Fruit fly (Drosophila melanogaster) whole organism, embryonic: Measurements from ENCODE around the gene CG4025.
A peak's percentile ranks its signal among the peaks of the same experiment; 100 is the strongest.

Source experiments
- Adf1 ChIP-seq: fragments of 200-800 bp; sonication (Bioruptor generic); IDR thresholded peaks from 2 replicates; pipeline ENCODE4 v1.3.6; 2022; ENCODE audit warnings: missing biosample characterization, missing genetic modification characterization
- Atf-2 ChIP-seq: fragments of 200-800 bp; sonication (Bioruptor generic); optimal IDR thresholded peaks from 2 replicates; lab custom pipeline; 2016; ENCODE audit warnings: missing biosample characterization, missing genetic modification characterization
- Atf6 ChIP-seq: fragments of 200-800 bp; sonication (Bioruptor generic); IDR thresholded peaks from 2 replicates; pipeline ENCODE4 v1.3.6; 2022; ENCODE audit warnings: missing biosample characterization, missing genetic modification characterization
- CG10274 ChIP-seq: fragments of 200-800 bp; sonication (Bioruptor generic); optimal IDR thresholded peaks from 3 replicates; lab custom pipeline; 2017; ENCODE audit warnings: missing biosample characterization, mild to moderate bottlenecking, missing genetic modification characterization
- CG10321 ChIP-seq: fragments of 200-800 bp; sonication (Bioruptor generic); IDR thresholded peaks from 2 replicates; pipeline ENCODE4 v1.3.6; 2022; ENCODE audit warnings: missing biosample characterization, missing genetic modification characterization
- CG10366 ChIP-seq: fragments of 200-800 bp; sonication (Bioruptor generic); IDR thresholded peaks from 2 replicates; pipeline ENCODE4 v1.3.6; 2022; ENCODE audit warnings: missing biosample characterization, missing genetic modification characterization
- CG10462 ChIP-seq: fragments of 200-800 bp; sonication (Bioruptor generic); optimal IDR thresholded peaks from 2 replicates; lab custom pipeline; 2016; ENCODE audit warnings: missing biosample characterization, missing genetic modification characterization
- CG14710 ChIP-seq: fragments of 200-800 bp; sonication (Bioruptor generic); optimal IDR thresholded peaks from 3 replicates; lab custom pipeline; 2019; ENCODE audit warnings: missing biosample characterization, mild to moderate bottlenecking, missing genetic modification characterization, moderate library complexity
- CG1647 ChIP-seq: fragments of 200-800 bp; sonication (Bioruptor generic); optimal IDR thresholded peaks from 3 replicates; lab custom pipeline; 2016; ENCODE audit warnings: missing biosample characterization, missing genetic modification characterization
- CG16779 ChIP-seq: fragments of 200-800 bp; sonication (Bioruptor generic); IDR thresholded peaks from 2 replicates; pipeline ENCODE4 v1.3.6; 2022; ENCODE audit warnings: missing biosample characterization, missing genetic modification characterization
- CG17328 ChIP-seq: fragments of 200-800 bp; sonication (Bioruptor generic); IDR thresholded peaks from 2 replicates; pipeline ENCODE4 v1.3.6; 2022; ENCODE audit warnings: missing biosample characterization, missing genetic modification characterization
- CG17385 ChIP-seq: fragments of 200-800 bp; sonication (Bioruptor generic); optimal IDR thresholded peaks from 3 replicates; lab custom pipeline; 2018; ENCODE audit warnings: missing biosample characterization, mild to moderate bottlenecking, missing genetic modification characterization
- CG17802 ChIP-seq: fragments of 200-800 bp; sonication (Bioruptor generic); optimal IDR thresholded peaks from 2 replicates; lab custom pipeline; 2018; ENCODE audit warnings: missing biosample characterization, mild to moderate bottlenecking, missing genetic modification characterization, moderate library complexity
- CG18476 ChIP-seq: fragments of 200-800 bp; sonication (Bioruptor generic); optimal IDR thresholded peaks from 2 replicates; lab custom pipeline; 2016; ENCODE audit warnings: missing biosample characterization, mild to moderate bottlenecking, missing genetic modification characterization
- CG2129 ChIP-seq: fragments of 200-800 bp; sonication (Bioruptor generic); IDR thresholded peaks from 2 replicates; pipeline ENCODE4 v1.3.6; 2022; ENCODE audit warnings: missing biosample characterization, missing genetic modification characterization; ENCODE audit not compliant: partially characterized antibody
- CG3065 ChIP-seq: fragments of 200-800 bp; sonication (Bioruptor generic); optimal IDR thresholded peaks from 2 replicates; lab custom pipeline; 2016; ENCODE audit warnings: missing biosample characterization, missing genetic modification characterization
- CG31388 ChIP-seq: fragments of 200-800 bp; sonication (Bioruptor generic); optimal IDR thresholded peaks from 2 replicates; lab custom pipeline; 2016; ENCODE audit warnings: missing biosample characterization, missing genetic modification characterization
- CG3726 ChIP-seq: fragments of 200-800 bp; sonication (Bioruptor generic); IDR thresholded peaks from 3 replicates; pipeline ENCODE4, ENCODE4 v1.3.6; 2022; ENCODE audit warnings: missing biosample characterization, missing genetic modification characterization
- CG4424 ChIP-seq: fragments of 200-800 bp; sonication (Bioruptor generic); optimal IDR thresholded peaks from 3 replicates; lab custom pipeline; 2016; ENCODE audit warnings: missing biosample characterization, missing genetic modification characterization
- CG4730 ChIP-seq: fragments of 200-800 bp; sonication (Bioruptor generic); IDR thresholded peaks from 2 replicates; pipeline ENCODE4 v1.3.6; 2022; ENCODE audit warnings: missing biosample characterization, missing genetic modification characterization
- CG5180 ChIP-seq: fragments of 200-800 bp; sonication (Bioruptor generic); optimal IDR thresholded peaks from 3 replicates; lab custom pipeline; 2017; ENCODE audit warnings: missing biosample characterization, missing genetic modification characterization, mild to moderate bottlenecking, moderate library complexity, missing genetic modification reagents
- CG6272 ChIP-seq: fragments of 200-800 bp; sonication (Bioruptor generic); IDR thresholded peaks from 2 replicates; pipeline ENCODE4 v1.3.6; 2022; ENCODE audit warnings: missing biosample characterization, missing genetic modification characterization
- CG7963 ChIP-seq: fragments of 200-800 bp; sonication (Bioruptor generic); IDR thresholded peaks from 3 replicates; pipeline ENCODE4 v1.3.6; 2022; ENCODE audit warnings: missing biosample characterization, missing genetic modification characterization; ENCODE audit not compliant: partially characterized antibody
- CG8944 ChIP-seq: fragments of 200-800 bp; sonication (Bioruptor generic); optimal IDR thresholded peaks from 3 replicates; lab custom pipeline; 2016; ENCODE audit warnings: missing biosample characterization, missing genetic modification characterization
- CG9215 ChIP-seq: fragments of 200-800 bp; sonication (Bioruptor generic); IDR thresholded peaks from 2 replicates; pipeline ENCODE4 v1.3.6; 2022; ENCODE audit warnings: missing biosample characterization, missing genetic modification characterization
- CG9876 ChIP-seq: fragments of 200-800 bp; sonication (Bioruptor generic); optimal IDR thresholded peaks from 2 replicates; lab custom pipeline; 2016; ENCODE audit warnings: missing biosample characterization, missing genetic modification characterization
- Dll ChIP-seq: fragments of 200-800 bp; sonication (Bioruptor generic); IDR thresholded peaks from 4 replicates; pipeline ENCODE4 v1.3.6; 2022; ENCODE audit warnings: missing biosample characterization, missing genetic modification characterization; ENCODE audit not compliant: partially characterized antibody
- Fer3 ChIP-seq: fragments of 200-800 bp; sonication (Bioruptor generic); optimal IDR thresholded peaks from 2 replicates; lab custom pipeline; 2018; ENCODE audit warnings: missing biosample characterization, mild to moderate bottlenecking, missing genetic modification characterization, moderate library complexity
- HLHmδ ChIP-seq: fragments of 200-800 bp; sonication (Bioruptor generic); optimal IDR thresholded peaks from 2 replicates; lab custom pipeline; 2018; ENCODE audit warnings: missing biosample characterization, mild to moderate bottlenecking, missing genetic modification characterization, moderate library complexity
- Kr ChIP-seq: fragments of 200-800 bp; sonication (Bioruptor generic); optimal IDR thresholded peaks from 2 replicates; lab custom pipeline; 2017; ENCODE audit warnings: missing biosample characterization, mild to moderate bottlenecking, missing genetic modification characterization
- Meics ChIP-seq: fragments of 200-800 bp; sonication (Bioruptor generic); optimal IDR thresholded peaks from 2 replicates; lab custom pipeline; 2017; ENCODE audit warnings: missing biosample characterization, mild to moderate bottlenecking, missing genetic modification characterization
- NC2α ChIP-seq: fragments of 200-800 bp; sonication (Bioruptor generic); optimal IDR thresholded peaks from 2 replicates; lab custom pipeline; 2016; ENCODE audit warnings: missing biosample characterization, missing genetic modification characterization
- Side ChIP-seq: fragments of 200-800 bp; sonication (Bioruptor generic); optimal IDR thresholded peaks from 2 replicates; lab custom pipeline; 2016; ENCODE audit warnings: missing biosample characterization, missing genetic modification characterization
- Six4 ChIP-seq: fragments of 200-800 bp; sonication (Bioruptor generic); optimal IDR thresholded peaks from 2 replicates; lab custom pipeline; 2016; ENCODE audit warnings: missing biosample characterization, missing genetic modification characterization
- Tbp ChIP-seq: fragments of >200 bp; optimal IDR thresholded peaks from 2 replicates; lab custom pipeline; 2018; ENCODE audit warnings: missing biosample characterization, missing genetic modification characterization
- Xrp1 ChIP-seq: fragments of 200-800 bp; sonication (Bioruptor generic); IDR thresholded peaks from 2 replicates; pipeline ENCODE4 v1.3.6; 2022; ENCODE audit warnings: missing biosample characterization, missing genetic modification characterization
- caup ChIP-seq: fragments of 200-800 bp; sonication (Bioruptor generic); optimal IDR thresholded peaks from 3 replicates; lab custom pipeline; 2017; ENCODE audit warnings: missing biosample characterization, mild to moderate bottlenecking, missing genetic modification characterization, moderate library complexity; ENCODE audit not compliant: severe bottlenecking
- cg ChIP-seq: fragments of 200-800 bp; sonication (Bioruptor generic); optimal IDR thresholded peaks from 3 replicates; lab custom pipeline; 2019; ENCODE audit warnings: missing biosample characterization, mild to moderate bottlenecking, missing genetic modification characterization, moderate library complexity
- crol ChIP-seq: fragments of 200-800 bp; sonication (Bioruptor generic); IDR thresholded peaks from 2 replicates; pipeline ENCODE4 v1.3.6; 2022; ENCODE audit warnings: missing biosample characterization, missing genetic modification characterization
- danr ChIP-seq: fragments of 200-800 bp; sonication (Bioruptor generic); IDR thresholded peaks from 2 replicates; pipeline ENCODE4 v1.3.6; 2022; ENCODE audit warnings: missing biosample characterization, missing genetic modification characterization
- eve ChIP-seq, 2 experiments: fragments of >200 bp; optimal IDR thresholded peaks; 2 replicates each; lab custom pipeline; 2017; ENCODE audit warnings: missing biosample characterization in 2 of 2, missing genetic modification characterization in 2 of 2
- ham ChIP-seq: fragments of 200-800 bp; sonication (Bioruptor generic); IDR thresholded peaks from 2 replicates; pipeline ENCODE4 v1.3.6; 2022; ENCODE audit warnings: missing biosample characterization, missing genetic modification characterization
- lab ChIP-seq: fragments of 200-800 bp; sonication (Bioruptor generic); optimal IDR thresholded peaks from 3 replicates; lab custom pipeline; 2017; ENCODE audit warnings: missing biosample characterization, missing genetic modification characterization, mild to moderate bottlenecking, moderate library complexity, missing genetic modification reagents
- pan ChIP-seq, 4 experiments: fragments of >200 bp in 3 of 4; fragments of 200-800 bp in 1 of 4; sonication (Bioruptor generic) in 1 of 4; optimal IDR thresholded peaks in 3 of 4; IDR thresholded peaks in 1 of 4; 2 replicates each; pipeline versions ENCODE4 v1.3.6 to Lab custom; 2017 to 2022; ENCODE audit warnings: missing biosample characterization in 2 of 4, missing genetic modification characterization in 2 of 4, mixed read lengths in 1 of 4
- ranshi ChIP-seq: fragments of 200-800 bp; sonication (Bioruptor generic); IDR thresholded peaks from 2 replicates; pipeline ENCODE4 v1.3.6; 2022; ENCODE audit warnings: missing biosample characterization, missing genetic modification characterization
- stwl ChIP-seq: fragments of 200-800 bp; sonication (Bioruptor generic); optimal IDR thresholded peaks from 3 replicates; lab custom pipeline; 2018; ENCODE audit warnings: missing biosample characterization, mild to moderate bottlenecking, missing genetic modification characterization, moderate library complexity
- sug ChIP-seq: fragments of 200-800 bp; optimal IDR thresholded peaks from 2 replicates; lab custom pipeline; 2019; ENCODE audit warnings: missing biosample characterization, mild to moderate bottlenecking, missing genetic modification characterization, moderate library complexity
- vvl ChIP-seq: fragments of 200-800 bp; sonication (Bioruptor generic); IDR thresholded peaks from 2 replicates; pipeline ENCODE4 v1.3.6; 2022; ENCODE audit warnings: missing biosample characterization, missing genetic modification characterization
- zfh1 ChIP-seq: fragments of 200-800 bp; sonication (Bioruptor generic); IDR thresholded peaks from 3 replicates; pipeline ENCODE4 v1.3.6; 2022; ENCODE audit warnings: missing biosample characterization, missing genetic modification characterization

Gene CG4025

DNA sequence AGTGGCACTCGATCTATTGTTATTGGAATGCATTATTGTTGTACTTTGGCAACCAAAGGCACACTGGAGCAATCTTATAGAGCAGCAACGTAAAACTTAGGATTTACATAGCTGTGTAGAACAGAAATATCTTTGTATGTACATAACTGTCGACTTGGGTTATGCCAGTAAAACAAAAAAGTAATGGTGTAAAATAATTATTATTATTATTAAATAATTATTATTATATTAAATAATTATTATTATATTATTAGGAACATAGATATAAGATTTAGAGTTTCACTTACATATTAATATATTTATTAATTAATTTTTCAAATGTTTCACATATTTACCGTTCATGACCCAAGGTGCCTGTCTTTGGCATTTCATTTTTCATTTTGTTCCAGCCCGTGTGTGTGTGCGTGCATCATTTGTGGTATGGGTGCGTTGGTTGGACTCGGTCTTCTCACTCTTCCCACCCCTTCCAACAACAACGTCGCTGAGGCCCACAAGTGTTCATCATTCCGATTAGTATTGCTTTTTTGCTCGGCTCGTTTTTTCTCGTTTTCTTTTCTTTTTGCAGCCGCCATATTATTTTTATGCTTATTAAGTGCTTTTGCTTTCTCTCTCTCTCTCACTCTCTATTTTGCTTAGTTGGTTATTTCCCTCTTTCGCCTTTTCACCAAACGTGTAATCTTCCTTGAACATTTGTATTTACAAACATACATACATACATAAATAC, 47.4 kb downstream of the CG4025 start (continued):
- TF ChIP-seq CG8944 (GFP tag; lab: Kevin White, UChicago) (peak; percentile 82), Six4 (peak; percentile 96), crol (GFP tag; lab: Robert Waterston, UW) (peak; percentile 94), ranshi (GFP tag; lab: Robert Waterston, UW) (peak; percentile 90), HLHmδ (GFP tag; lab: Kevin White, UChicago) (no peak), CG4424 (GFP tag; lab: Kevin White, UChicago) (peak; percentile 97), Side (GFP tag; lab: Kevin White, UChicago) (peak; percentile 29), CG10366 (GFP tag; lab: Robert Waterston, UW) (peak; percentile 88), CG10321 (peak; percentile 59; the same call in 1 of the 2 replicates), CG2129 (no peak), danr (peak; percentile 91), stwl (tag; lab: Kevin White, UChicago) (peak; percentile 62), NC2α (peak; percentile 62), CG17328 (peak; percentile 90), CG17385 (peak; percentile 96), sug (tag; lab: Kevin White, UChicago) (peak; percentile 95), CG31388 (GFP tag; lab: Kevin White, UChicago) (peak; percentile 90), caup (GFP tag; lab: Kevin White, UChicago) (peak; percentile 96), zfh1 (GFP tag; lab: Robert Waterston, UW) (peak; percentile 92), CG9876 (GFP tag; lab: Kevin White, UChicago) (peak; percentile 66), lab (peak; percentile 97), Tbp (no peak), CG5180 (GFP tag; lab: Kevin White, UChicago) (peak; percentile 88), CG4730 (GFP tag; lab: Robert Waterston, UW) (peak; percentile 83), Meics (GFP tag; lab: Kevin White, UChicago) (peak; percentile 98), eve (GFP tag; optimal IDR thresholded peaks at IDR 0.05; lab: Kevin White, UChicago) (no peak), Atf6 (GFP tag; lab: Robert Waterston, UW) (peak; percentile 64; the same call in 1 of the 2 replicates), CG18476 (GFP tag; lab: Kevin White, UChicago) (peak; percentile 90), CG14710 (tag; lab: Kevin White, UChicago) (peak; percentile 98), CG6272 (GFP tag; lab: Robert Waterston, UW) (peak; percentile 85), CG3726 (GFP tag; lab: Robert Waterston, UW) (peak; percentile 90), Kr (GFP tag; lab: Kevin White, UChicago) (peak; percentile 90), CG3065 (GFP tag; lab: Kevin White, UChicago) (peak; percentile 89), pan (optimal IDR thresholded peaks at IDR 0.05; lab: Kevin White, UChicago) (no peak), pan (GFP tag; optimal IDR thresholded peaks at IDR 0.05 in 1 of 2, IDR thresholded peaks at IDR 0.05 in 1 of 2) (peak in 1 of 2 experiments; percentile 90), Fer3 (tag; lab: Kevin White, UChicago) (peak; percentile 94), CG16779 (GFP tag; lab: Robert Waterston, UW) (peak; percentile 62; the same call in 1 of the 2 replicates), CG10462 (peak; percentile 86), CG1647 (GFP tag; lab: Kevin White, UChicago) (peak; percentile 60), CG17802 (tag; lab: Kevin White, UChicago) (peak; percentile 78), cg (GFP tag; lab: Kevin White, UChicago) (peak; percentile 77), ham (GFP tag; lab: Robert Waterston, UW) (peak; percentile 71), Xrp1 (peak; percentile 95), Atf-2 (GFP tag; lab: Kevin White, UChicago) (peak; percentile 80), CG7963 (GFP tag; lab: Robert Waterston, UW) (no peak), CG10274 (GFP tag; lab: Kevin White, UChicago) (peak; percentile 82), CG9215 (GFP tag; lab: Robert Waterston, UW) (peak; percentile 92), Adf1 (GFP tag; lab: Robert Waterston, UW) (no peak), vvl (GFP tag; lab: Robert Waterston, UW) (peak; percentile 90), Dll (GFP tag; lab: Robert Waterston, UW) (no peak)
